Fruit fly (Drosophila melanogaster) Kc167 (cell line): ENCODE measurements around the gene Peritrophin-15a.

Source experiments
- Myc ChIP-seq: fragments of >200 bp; optimal IDR thresholded peaks from 2 replicates; lab custom pipeline; 2017; ENCODE audit warnings: missing external identifiers
- Sin3A ChIP-seq: fragments of >200 bp; optimal IDR thresholded peaks from 2 replicates; lab custom pipeline; 2018; ENCODE audit warnings: missing external identifiers
- h ChIP-seq: fragments of >200 bp; optimal IDR thresholded peaks from 3 replicates; lab custom pipeline; 2018; ENCODE audit warnings: missing external identifiers
- insv ChIP-seq: fragments of >200 bp; optimal IDR thresholded peaks from 3 replicates; lab custom pipeline; 2018; ENCODE audit warnings: missing external identifiers
- psq ChIP-seq: fragments of >200 bp; optimal IDR thresholded peaks from 2 replicates; lab custom pipeline; 2017; ENCODE audit warnings: missing external identifiers
- ttk ChIP-seq: sonication (Bioruptor generic); optimal IDR thresholded peaks from 2 replicates; lab custom pipeline; 2017; ENCODE audit warnings: missing external identifiers

DNA sequence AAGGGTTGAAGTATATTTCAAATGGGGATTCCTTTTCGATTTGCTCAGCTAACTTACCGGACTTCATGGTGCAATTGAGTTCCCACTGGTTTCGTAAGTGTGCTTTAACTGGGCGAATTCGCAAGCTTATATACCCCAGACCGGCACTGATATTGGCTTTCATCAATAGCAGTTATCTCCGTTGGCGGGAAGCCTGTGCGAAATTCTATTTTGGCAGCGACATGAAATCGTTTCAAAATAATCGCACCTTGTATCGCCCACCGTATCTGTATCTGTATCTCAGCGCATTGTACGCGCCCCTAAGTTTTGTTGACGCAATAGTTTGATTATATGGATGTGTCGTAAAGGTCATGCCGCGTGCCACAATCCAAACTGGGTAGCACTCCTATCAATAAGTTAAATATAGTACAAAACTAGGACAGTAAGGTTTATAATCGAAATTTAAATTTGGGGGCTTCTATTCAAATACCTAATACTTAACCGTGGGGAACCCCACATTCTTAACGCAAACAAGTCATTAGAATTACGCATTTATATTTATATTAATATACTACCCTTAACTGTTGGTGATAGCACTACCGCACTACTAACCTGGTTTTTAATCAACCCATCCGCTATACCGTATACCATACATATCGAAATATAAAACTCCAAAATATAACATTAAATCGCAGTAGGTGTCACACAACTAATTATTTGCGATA lies at the start of gene Peritrophin-15a, which contains the start of gene CG13385:
- no peak for TF ChIP-seq insv
- no peak for TF ChIP-seq Sin3A (lab: Kevin White, UChicago)
- no peak for TF ChIP-seq h (lab: Kevin White, UChicago)
- TF ChIP-seq psq (lab: Kevin White, UChicago): no peak
- no peak for TF ChIP-seq ttk (lab: Kevin White, UChicago)
- no peak for TF ChIP-seq Myc (lab: Kevin White, UChicago)
